Fruit fly (Drosophila melanogaster) whole organism, embryonic: ENCODE measurements around the gene CG33932.

Source experiments
- Abd-B ChIP-seq: fragments of 200-800 bp; sonication (Bioruptor generic); optimal IDR thresholded peaks from 2 replicates; lab custom pipeline; 2018; ENCODE audit warnings: missing biosample characterization, mild to moderate bottlenecking, missing genetic modification characterization, moderate library complexity
- Asciz ChIP-seq: fragments of 200-800 bp; sonication (Bioruptor generic); optimal IDR thresholded peaks from 2 replicates; lab custom pipeline; 2017; ENCODE audit warnings: missing biosample characterization, mild to moderate bottlenecking, missing genetic modification characterization, missing genetic modification reagents
- CG10979 ChIP-seq: fragments of 200-800 bp; sonication (Bioruptor generic); optimal IDR thresholded peaks from 2 replicates; lab custom pipeline; 2018; ENCODE audit warnings: missing biosample characterization, mild to moderate bottlenecking, missing genetic modification characterization, moderate library complexity
- CG11504 ChIP-seq: fragments of 200-800 bp; sonication (Bioruptor generic); optimal IDR thresholded peaks from 3 replicates; lab custom pipeline; 2019; ENCODE audit warnings: missing biosample characterization, mild to moderate bottlenecking, missing genetic modification characterization, moderate library complexity
- CG11696 ChIP-seq: fragments of 200-800 bp; sonication (Bioruptor generic); IDR thresholded peaks from 2 replicates; pipeline ENCODE4 v1.3.6; 2022; ENCODE audit warnings: missing biosample characterization, missing genetic modification characterization
- CG11723 ChIP-seq: fragments of 200-800 bp; sonication (Bioruptor generic); optimal IDR thresholded peaks from 2 replicates; lab custom pipeline; 2017; ENCODE audit warnings: missing biosample characterization, mild to moderate bottlenecking, missing genetic modification characterization
- CG12744 ChIP-seq: fragments of 200-800 bp; sonication (Bioruptor generic); optimal IDR thresholded peaks from 2 replicates; lab custom pipeline; 2016; ENCODE audit warnings: missing biosample characterization, missing genetic modification characterization
- CG13775 ChIP-seq: fragments of 200-800 bp; sonication (Bioruptor generic); optimal IDR thresholded peaks from 3 replicates; lab custom pipeline; 2017; ENCODE audit warnings: missing biosample characterization, mild to moderate bottlenecking, missing genetic modification characterization
- CG14710 ChIP-seq: fragments of 200-800 bp; sonication (Bioruptor generic); optimal IDR thresholded peaks from 3 replicates; lab custom pipeline; 2019; ENCODE audit warnings: missing biosample characterization, mild to moderate bottlenecking, missing genetic modification characterization, moderate library complexity
- CG15011 ChIP-seq: fragments of 200-800 bp; sonication (Bioruptor generic); optimal IDR thresholded peaks from 3 replicates; lab custom pipeline; 2018; ENCODE audit warnings: missing biosample characterization, mild to moderate bottlenecking, missing genetic modification characterization
- CG16813 ChIP-seq: fragments of 200-800 bp; sonication (Bioruptor generic); IDR thresholded peaks from 3 replicates; pipeline ENCODE4 v1.3.6; 2022; ENCODE audit warnings: missing biosample characterization, missing genetic modification characterization; ENCODE audit not compliant: partially characterized antibody
- CG18476 ChIP-seq: fragments of 200-800 bp; sonication (Bioruptor generic); optimal IDR thresholded peaks from 2 replicates; lab custom pipeline; 2016; ENCODE audit warnings: missing biosample characterization, mild to moderate bottlenecking, missing genetic modification characterization
- CG2202 ChIP-seq: fragments of 200-800 bp; sonication (Bioruptor generic); optimal IDR thresholded peaks from 2 replicates; lab custom pipeline; 2018; ENCODE audit warnings: missing biosample characterization, mild to moderate bottlenecking, missing genetic modification characterization
- CG33213 ChIP-seq: fragments of 200-800 bp; sonication (Bioruptor generic); optimal IDR thresholded peaks from 3 replicates; lab custom pipeline; 2016; ENCODE audit warnings: missing biosample characterization, missing genetic modification characterization
- CG4730 ChIP-seq: fragments of 200-800 bp; sonication (Bioruptor generic); IDR thresholded peaks from 2 replicates; pipeline ENCODE4 v1.3.6; 2022; ENCODE audit warnings: missing biosample characterization, missing genetic modification characterization
- CG6175 ChIP-seq: fragments of 200-800 bp; sonication (Bioruptor generic); IDR thresholded peaks from 3 replicates; pipeline ENCODE4 v1.3.6; 2022; ENCODE audit warnings: missing biosample characterization, missing genetic modification characterization
- CG6854 ChIP-seq: fragments of 200-800 bp; sonication (Bioruptor generic); optimal IDR thresholded peaks from 3 replicates; lab custom pipeline; 2017; ENCODE audit warnings: missing biosample characterization, mild to moderate bottlenecking, missing genetic modification characterization
- CG7786 ChIP-seq: fragments of 200-800 bp; sonication (Bioruptor generic); optimal IDR thresholded peaks from 2 replicates; lab custom pipeline; 2016; ENCODE audit warnings: missing biosample characterization, missing genetic modification characterization
- CG8089 ChIP-seq: fragments of 200-800 bp; sonication (Bioruptor generic); optimal IDR thresholded peaks from 3 replicates; lab custom pipeline; 2016; ENCODE audit warnings: missing biosample characterization, missing genetic modification characterization
- CG8478 ChIP-seq: fragments of >200 bp; optimal IDR thresholded peaks from 2 replicates; lab custom pipeline; 2018
- CG9797 ChIP-seq: fragments of 200-800 bp; sonication (Bioruptor generic); optimal IDR thresholded peaks from 3 replicates; lab custom pipeline; 2018; ENCODE audit warnings: missing biosample characterization, mild to moderate bottlenecking, missing genetic modification characterization
- CTCF ChIP-seq: fragments of 200-800 bp; sonication (Bioruptor generic); optimal IDR thresholded peaks from 2 replicates; lab custom pipeline; 2017; ENCODE audit warnings: missing biosample characterization, mild to moderate bottlenecking, missing genetic modification characterization, moderate library complexity
- CkIIα-i1 ChIP-seq: fragments of 200-800 bp; sonication (Bioruptor generic); IDR thresholded peaks from 2 replicates; pipeline ENCODE4 v1.3.6; 2022; ENCODE audit warnings: missing biosample characterization, missing genetic modification characterization
- Deaf1 ChIP-seq: fragments of 200-800 bp; optimal IDR thresholded peaks from 3 replicates; lab custom pipeline; 2019; ENCODE audit warnings: missing biosample characterization, mild to moderate bottlenecking, missing genetic modification characterization, moderate library complexity
- Fer1 ChIP-seq: fragments of 200-800 bp; sonication (Bioruptor generic); optimal IDR thresholded peaks from 2 replicates; lab custom pipeline; 2017; ENCODE audit warnings: missing biosample characterization, mild to moderate bottlenecking, missing genetic modification characterization
- Gsc ChIP-seq: fragments of 200-800 bp; sonication (Bioruptor generic); IDR thresholded peaks from 2 replicates; pipeline ENCODE4 v1.3.6; 2022; ENCODE audit warnings: missing biosample characterization, missing genetic modification characterization
- HmgZ ChIP-seq: fragments of 200-800 bp; sonication (Bioruptor generic); optimal IDR thresholded peaks from 2 replicates; lab custom pipeline; 2018; ENCODE audit warnings: missing biosample characterization, mild to moderate bottlenecking, missing genetic modification characterization
- MBD-R2 ChIP-seq: fragments of 200-800 bp; sonication (Bioruptor generic); IDR thresholded peaks from 2 replicates; pipeline ENCODE4 v1.3.6; 2022; ENCODE audit warnings: missing biosample characterization, missing genetic modification characterization
- NC2β ChIP-seq: fragments of 200-800 bp; sonication (Bioruptor generic); optimal IDR thresholded peaks from 2 replicates; lab custom pipeline; 2016; ENCODE audit warnings: missing biosample characterization, missing genetic modification characterization
- PHDP ChIP-seq: fragments of 200-800 bp; sonication (Bioruptor generic); optimal IDR thresholded peaks from 3 replicates; lab custom pipeline; 2018; ENCODE audit warnings: missing biosample characterization, mild to moderate bottlenecking, missing genetic modification characterization, moderate library complexity
- Side ChIP-seq: fragments of 200-800 bp; sonication (Bioruptor generic); optimal IDR thresholded peaks from 2 replicates; lab custom pipeline; 2016; ENCODE audit warnings: missing biosample characterization, missing genetic modification characterization
- Sox100B ChIP-seq: fragments of 200-800 bp; sonication (Bioruptor generic); optimal IDR thresholded peaks from 3 replicates; lab custom pipeline; 2018; ENCODE audit warnings: missing biosample characterization, mild to moderate bottlenecking, missing genetic modification characterization
- Taf1 ChIP-seq: fragments of 200-800 bp; sonication (Bioruptor generic); IDR thresholded peaks from 2 replicates; pipeline ENCODE4 v1.3.6; 2022; ENCODE audit warnings: missing biosample characterization, missing genetic modification characterization
- Tbp ChIP-seq: fragments of >200 bp; optimal IDR thresholded peaks from 2 replicates; lab custom pipeline; 2018; ENCODE audit warnings: missing biosample characterization, missing genetic modification characterization
- Xbp1 ChIP-seq: fragments of 200-800 bp; sonication (Bioruptor generic); optimal IDR thresholded peaks from 3 replicates; lab custom pipeline; 2016; ENCODE audit warnings: missing biosample characterization, mild to moderate bottlenecking, missing genetic modification characterization
- Xrp1 ChIP-seq: fragments of 200-800 bp; sonication (Bioruptor generic); IDR thresholded peaks from 2 replicates; pipeline ENCODE4 v1.3.6; 2022; ENCODE audit warnings: missing biosample characterization, missing genetic modification characterization
- amos ChIP-seq: fragments of 200-800 bp; sonication (Bioruptor generic); IDR thresholded peaks from 2 replicates; pipeline ENCODE4 v1.3.6; 2022; ENCODE audit warnings: missing biosample characterization, missing genetic modification characterization; ENCODE audit not compliant: partially characterized antibody
- aop ChIP-seq: fragments of 200-800 bp; sonication (Bioruptor generic); IDR thresholded peaks from 2 replicates; pipeline ENCODE4 v1.3.6; 2022; ENCODE audit warnings: missing biosample characterization, missing genetic modification characterization
- az2 ChIP-seq: fragments of 200-800 bp; sonication (Bioruptor generic); optimal IDR thresholded peaks from 3 replicates; lab custom pipeline; 2016; ENCODE audit warnings: missing biosample characterization, missing genetic modification characterization
- chm ChIP-seq: fragments of 200-800 bp; sonication (Bioruptor generic); IDR thresholded peaks from 2 replicates; pipeline ENCODE4 v1.3.6; 2022; ENCODE audit warnings: missing biosample characterization, missing genetic modification characterization
- crp ChIP-seq, 2 experiments: fragments of 200-800 bp; sonication (Bioruptor generic); optimal IDR thresholded peaks; 2 replicates in 1 of 2; 3 replicates in 1 of 2; lab custom pipeline; 2017; ENCODE audit warnings: missing biosample characterization in 2 of 2, missing genetic modification characterization in 2 of 2, mild to moderate bottlenecking in 1 of 2, moderate library complexity in 1 of 2
- da ChIP-seq: fragments of 200-800 bp; sonication (Bioruptor generic); optimal IDR thresholded peaks from 2 replicates; lab custom pipeline; 2016; ENCODE audit warnings: missing biosample characterization, missing genetic modification characterization
- danr ChIP-seq: fragments of 200-800 bp; sonication (Bioruptor generic); IDR thresholded peaks from 2 replicates; pipeline ENCODE4 v1.3.6; 2022; ENCODE audit warnings: missing biosample characterization, missing genetic modification characterization
- dmrt99B ChIP-seq: fragments of 200-800 bp; sonication (Bioruptor generic); optimal IDR thresholded peaks from 2 replicates; lab custom pipeline; 2018; ENCODE audit warnings: missing biosample characterization, mild to moderate bottlenecking, missing genetic modification characterization, moderate library complexity
- eyg ChIP-seq: fragments of 200-800 bp; sonication (Bioruptor generic); optimal IDR thresholded peaks from 3 replicates; lab custom pipeline; 2016; ENCODE audit warnings: missing biosample characterization, missing genetic modification characterization
- fu2 ChIP-seq: fragments of 200-800 bp; sonication (Bioruptor generic); optimal IDR thresholded peaks from 2 replicates; lab custom pipeline; 2016; ENCODE audit warnings: missing biosample characterization, missing genetic modification characterization
- jigr1 ChIP-seq: fragments of 200-800 bp; sonication (Bioruptor generic); IDR thresholded peaks from 3 replicates; pipeline ENCODE4 v1.3.6; 2022; ENCODE audit warnings: missing biosample characterization, missing genetic modification characterization
- odd ChIP-seq: fragments of 200-800 bp; sonication (Bioruptor generic); optimal IDR thresholded peaks from 2 replicates; lab custom pipeline; 2017; ENCODE audit warnings: missing biosample characterization, mild to moderate bottlenecking, missing genetic modification characterization
- psq ChIP-seq: fragments of 200-800 bp; sonication (Bioruptor generic); optimal IDR thresholded peaks from 2 replicates; lab custom pipeline; 2017; ENCODE audit warnings: missing biosample characterization, missing genetic modification characterization
- sisA ChIP-seq: fragments of 200-800 bp; sonication (Bioruptor generic); IDR thresholded peaks from 2 replicates; pipeline ENCODE4 v1.3.6; 2022; ENCODE audit warnings: missing biosample characterization, missing genetic modification characterization
- vfl ChIP-seq: fragments of 200-800 bp; sonication (Bioruptor generic); optimal IDR thresholded peaks from 2 replicates; lab custom pipeline; 2016; ENCODE audit warnings: missing biosample characterization, missing genetic modification characterization
- wdn ChIP-seq: fragments of 200-800 bp; sonication (Bioruptor generic); IDR thresholded peaks from 2 replicates; pipeline ENCODE4 v1.3.6; 2022; ENCODE audit warnings: missing biosample characterization, missing genetic modification characterization

The CG33932 gene

dm6 chrX:19750626-19751149, 6.5 kb downstream of the CG33932 start, which contains the start of gene Abcd3 (continued):
- TF ChIP-seq az2 = no peak
- TF ChIP-seq CG11696 (GFP tag; lab: Robert Waterston, UW) = no peak
- peak; percentile 66; the same call in 1 of the 2 replicates for TF ChIP-seq chm (GFP tag; lab: Robert Waterston, UW)
- 0 out of 3 replicates have a peak, but pooled peaks have one; percentile 40 for TF ChIP-seq CG6175 (GFP tag; lab: Robert Waterston, UW)
- TF ChIP-seq odd (GFP tag; lab: Kevin White, UChicago) = peak; percentile 47
- TF ChIP-seq CG4730 (GFP tag; lab: Robert Waterston, UW) = no peak
- peak; percentile 3 for TF ChIP-seq eyg (GFP tag; lab: Kevin White, UChicago)
- TF ChIP-seq CG14710 (tag; lab: Kevin White, UChicago) = peak; percentile 38
- peak; percentile 66 for TF ChIP-seq amos (GFP tag; lab: Robert Waterston, UW)
- TF ChIP-seq HmgZ (tag; lab: Kevin White, UChicago) = peak; percentile 64
- peak; percentile 25 for TF ChIP-seq dmrt99B (tag; lab: Kevin White, UChicago)
- TF ChIP-seq Abd-B (GFP tag; lab: Kevin White, UChicago) = no peak
- no peak for TF ChIP-seq fu2 (GFP tag; lab: Kevin White, UChicago)
- TF ChIP-seq CkIIα-i1 = no peak
- no peak for TF ChIP-seq jigr1 (GFP tag; lab: Robert Waterston, UW)
- peak; percentile 27 for TF ChIP-seq CG2202
- no peak for TF ChIP-seq Tbp (GFP tag; lab: Kevin White, UChicago)
- TF ChIP-seq sisA = no peak
- TF ChIP-seq CG7786 (GFP tag; lab: Kevin White, UChicago) = peak; percentile 19
- TF ChIP-seq vfl = peak; percentile 62
- TF ChIP-seq CG18476 (GFP tag; lab: Kevin White, UChicago) = no peak
- TF ChIP-seq Side (GFP tag; lab: Kevin White, UChicago) = peak; percentile 34
- TF ChIP-seq Asciz (GFP tag; lab: Kevin White, UChicago) = no peak
- peak; percentile 24 for TF ChIP-seq CG9797 (GFP tag; lab: Kevin White, UChicago)
- peak; percentile 31 for TF ChIP-seq CG8089 (GFP tag; lab: Kevin White, UChicago)
- TF ChIP-seq CG11723 (GFP tag; lab: Kevin White, UChicago) = peak; percentile 28
- no peak for TF ChIP-seq aop (GFP tag; lab: Robert Waterston, UW)
- TF ChIP-seq Taf1 (GFP tag; lab: Robert Waterston, UW) = no peak
- no peak for TF ChIP-seq danr (GFP tag; lab: Robert Waterston, UW)
- TF ChIP-seq wdn (GFP tag; lab: Robert Waterston, UW) = no peak
- no peak for TF ChIP-seq psq (GFP tag; lab: Kevin White, UChicago)
- TF ChIP-seq CTCF (GFP tag; lab: Kevin White, UChicago) = peak; percentile 41
- no peak for TF ChIP-seq Gsc (GFP tag; lab: Robert Waterston, UW)
- peak; percentile 18 for TF ChIP-seq CG13775 (GFP tag; lab: Kevin White, UChicago)
- TF ChIP-seq crp (GFP tag; optimal IDR thresholded peaks at IDR 0.05; lab: Kevin White, UChicago) = peak in 1 of 2 experiments; percentile 72
- no peak for TF ChIP-seq CG15011 (GFP tag; lab: Kevin White, UChicago)
- peak; percentile 62 for TF ChIP-seq da (GFP tag; lab: Kevin White, UChicago)
- TF ChIP-seq CG6854 (GFP tag; lab: Kevin White, UChicago) = peak; percentile 46
- no peak for TF ChIP-seq Sox100B (GFP tag; lab: Kevin White, UChicago)
- TF ChIP-seq CG12744 (GFP tag; lab: Kevin White, UChicago) = no peak
- no peak for TF ChIP-seq Xrp1 (GFP tag; lab: Robert Waterston, UW)
- peak; percentile 60; the same call in 2 of the 3 replicates for TF ChIP-seq CG16813
- peak; percentile 39 for TF ChIP-seq NC2β
- peak; percentile 42 for TF ChIP-seq Deaf1 (tag; lab: Kevin White, UChicago)
- TF ChIP-seq MBD-R2 (GFP tag; lab: Robert Waterston, UW) = peak; percentile 50
- peak; percentile 23 for TF ChIP-seq CG33213 (GFP tag; lab: Kevin White, UChicago)
- TF ChIP-seq CG11504 (tag; lab: Kevin White, UChicago) = peak; percentile 10
- TF ChIP-seq Fer1 = peak; percentile 71
- TF ChIP-seq CG8478 (lab: Kevin White, UChicago) = no peak
- peak; percentile 1 for TF ChIP-seq Xbp1 (GFP tag; lab: Kevin White, UChicago)
- TF ChIP-seq PHDP (tag; lab: Kevin White, UChicago) = peak; percentile 26
- peak; percentile 43 for TF ChIP-seq CG10979 (tag; lab: Kevin White, UChicago)
